Worm (Caenorhabditis elegans): ENCODE measurements around the gene K06H6.5.

K06H6.5 gene

DNA sequence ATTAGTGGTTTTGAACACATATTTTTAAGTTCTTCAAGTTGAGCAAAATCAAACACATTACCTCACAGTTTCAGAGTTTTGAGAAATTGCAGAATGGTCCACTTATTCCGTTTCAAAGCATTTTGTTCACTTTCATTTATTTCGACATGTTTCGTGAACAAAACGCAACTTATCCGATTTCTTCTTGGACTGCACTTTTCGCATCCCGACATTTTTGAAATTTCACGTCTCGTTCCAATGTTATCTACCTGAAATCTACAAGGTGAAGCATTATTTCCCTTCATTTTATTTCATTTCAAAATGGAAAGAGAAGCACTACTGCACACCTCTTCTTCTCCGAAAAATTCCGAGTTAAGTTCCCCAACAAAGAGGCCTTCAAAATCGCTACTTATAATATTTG lies 14.0 kb downstream of the K06H6.5 start, which contains the start of gene ZK488.6:
Gene ZK488.6 (plus strand): TSS at position 301 of the 400 bp plus-strand sequence.
- TF ChIP-seq unc-98 (GFP tag; IDR thresholded peaks at IDR 0.05) (0 out of 2 replicates have a peak, but pooled peaks have one; percentile 22), efl-1 (optimal IDR thresholded peaks at IDR 0.05) (no peak), efl-1 (GFP tag; optimal IDR thresholded peaks at IDR 0.05 in 1 of 2) (no peak)

DNA sequence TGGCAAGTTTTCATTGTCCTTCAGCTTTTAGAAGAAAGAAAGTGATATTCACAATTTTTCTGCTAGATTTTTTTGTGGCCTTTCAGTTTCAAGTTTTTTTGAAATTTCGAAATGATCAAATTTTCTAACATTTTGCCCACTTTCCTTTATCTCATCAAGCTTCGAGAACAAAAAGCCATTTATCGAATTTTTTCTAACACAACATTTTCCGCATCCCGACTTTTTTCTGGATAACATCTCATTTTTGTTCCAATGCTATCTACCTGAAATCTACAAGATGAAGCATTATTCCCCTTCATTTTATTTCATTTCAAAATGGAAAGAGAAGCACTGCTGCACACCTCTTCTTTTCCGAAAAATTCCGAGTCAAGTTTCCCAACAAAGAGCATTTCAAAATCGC lies 16.8 kb downstream of the K06H6.5 start, which contains the start of gene ZK488.5:
Gene ZK488.5 (plus strand): TSS at position 301 of the 400 bp plus-strand sequence.
- TF ChIP-seq fkh-10 (GFP tag; optimal IDR thresholded peaks at IDR 0.05) (no peak), zag-1 (tag; optimal IDR thresholded peaks at IDR 0.05) (no peak), lin-13 (GFP tag; optimal IDR thresholded peaks at IDR 0.05) (no peak), ztf-4 (tag; optimal IDR thresholded peaks at IDR 0.05) (no peak), sox-4 (tag; optimal IDR thresholded peaks at IDR 0.05) (no peak), blmp-1 (tag; optimal IDR thresholded peaks at IDR 0.05) (no peak), ztf-11 (tag; optimal IDR thresholded peaks at IDR 0.05) (no peak), sptf-1 (tag; optimal IDR thresholded peaks at IDR 0.05) (no peak), C04F5.9 (tag; optimal IDR thresholded peaks at IDR 0.05) (no peak), unc-30 (tag; optimal IDR thresholded peaks at IDR 0.05) (no peak), zip-4 (GFP tag; optimal IDR thresholded peaks at IDR 0.05) (no peak), fos-1 (tag; optimal IDR thresholded peaks at IDR 0.05) (no peak), elt-2 (tag; optimal IDR thresholded peaks at IDR 0.05) (no peak), tlp-1 (tag; optimal IDR thresholded peaks at IDR 0.05) (no peak), C16A3.4 (tag; optimal IDR thresholded peaks at IDR 0.05) (no peak), skn-1 (tag; optimal IDR thresholded peaks at IDR 0.05) (no peak), nhr-237 (tag; optimal IDR thresholded peaks at IDR 0.05) (no peak), elt-3 (tag; optimal IDR thresholded peaks at IDR 0.05) (no peak), unc-130 (tag; optimal IDR thresholded peaks at IDR 0.05) (no peak)

DNA sequence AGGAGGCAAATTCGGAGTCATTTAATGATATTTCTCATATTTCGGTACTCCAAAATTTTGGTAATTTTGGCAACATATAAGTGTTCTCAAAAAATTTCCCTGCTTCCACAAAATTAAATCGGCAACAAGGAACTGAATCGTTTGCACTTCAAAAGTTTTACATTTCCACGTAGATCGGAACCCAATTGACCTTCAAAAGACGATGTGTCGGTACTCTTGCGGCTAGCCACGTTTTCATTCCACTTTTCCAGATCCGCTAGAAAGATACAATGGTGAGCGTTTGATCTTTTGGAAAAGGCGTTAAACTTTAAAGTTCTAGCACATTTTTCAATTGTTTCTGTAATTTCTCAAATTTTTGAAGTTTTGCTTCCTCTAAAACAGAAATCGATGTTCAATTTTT lies 20.8 kb downstream of the K06H6.5 start:
- TF ChIP-seq unc-98 (GFP tag; IDR thresholded peaks at IDR 0.05) (no peak), blmp-1 (tag; optimal IDR thresholded peaks at IDR 0.05) (peak; percentile 9), rnt-1 (tag; optimal IDR thresholded peaks at IDR 0.05) (peak; percentile 15)

DNA sequence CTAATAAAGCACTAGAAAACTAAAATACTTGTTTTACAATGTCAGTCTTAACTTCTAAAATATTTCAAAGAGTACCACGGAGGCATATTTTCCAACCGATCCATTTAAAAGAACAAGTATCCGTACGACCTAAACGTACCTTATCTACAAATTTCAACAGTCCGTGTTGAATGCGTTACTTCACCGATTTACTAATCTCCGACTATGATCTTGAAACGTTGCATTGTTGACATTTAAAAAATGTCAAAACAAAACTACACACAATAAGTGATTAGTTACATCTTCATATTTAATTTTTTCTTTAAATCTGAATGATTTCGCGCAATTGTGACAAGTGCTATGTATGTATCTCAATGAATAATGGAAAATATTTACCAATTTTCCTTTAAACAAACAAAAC lies 21.7 kb downstream of the K06H6.5 start:
- TF ChIP-seq egl-27 (tag; optimal IDR thresholded peaks at IDR 0.05) (no peak), nhr-20 (tag; optimal IDR thresholded peaks at IDR 0.05) (no peak), nhr-85 (tag) (peak; percentile 73), efl-1 (optimal IDR thresholded peaks at IDR 0.05) (no peak), efl-1 (GFP tag; optimal IDR thresholded peaks at IDR 0.05 in 1 of 2) (peak in 1 of 2 experiments; percentile 45)

DNA sequence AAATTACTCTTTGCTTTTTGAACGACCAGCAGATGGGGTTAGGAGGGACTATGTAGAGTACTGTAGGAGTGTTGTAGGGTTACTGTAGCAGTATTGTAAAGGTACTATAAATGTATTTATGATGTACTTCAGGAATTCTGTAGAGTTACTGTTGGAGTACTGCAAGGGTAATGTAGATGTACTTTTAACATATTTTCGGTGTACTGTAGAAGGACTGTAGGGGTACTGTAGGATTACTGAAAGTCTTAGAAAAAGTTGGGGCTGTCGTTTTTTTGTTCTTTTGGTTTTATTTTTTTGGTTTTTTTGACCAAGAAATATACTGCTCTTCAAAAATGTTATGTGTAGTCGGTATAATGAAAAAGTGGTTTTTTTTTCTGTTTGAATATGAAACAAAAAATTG lies 22.5 kb downstream of the K06H6.5 start:
- TF ChIP-seq sox-4 (tag; optimal IDR thresholded peaks at IDR 0.05) (no peak), unc-130 (tag; optimal IDR thresholded peaks at IDR 0.05) (no peak), ceh-82 (tag; optimal IDR thresholded peaks at IDR 0.05) (no peak), C04F5.9 (tag; optimal IDR thresholded peaks at IDR 0.05) (no peak), C34B4.2 (tag; optimal IDR thresholded peaks at IDR 0.05) (no peak), hlh-17 (GFP tag; optimal IDR thresholded peaks at IDR 0.05; ENCODE audit: borderline replicate concordance) (no peak), nhr-71 (tag; optimal IDR thresholded peaks at IDR 0.05) (no peak), mdl-1 (tag; optimal IDR thresholded peaks at IDR 0.05) (no peak), efl-1 (optimal IDR thresholded peaks at IDR 0.05) (no peak), efl-1 (GFP tag; optimal IDR thresholded peaks at IDR 0.05 in 1 of 2) (no peak), lin-35 (GFP tag; optimal IDR thresholded peaks at IDR 0.05) (no peak), ama-1 (optimal IDR thresholded peaks at IDR 0.05) (no peak), xbp-1 (tag; optimal IDR thresholded peaks at IDR 0.05) (no peak), snpc-4 (tag; optimal IDR thresholded peaks at IDR 0.05) (no peak), unc-30 (tag; optimal IDR thresholded peaks at IDR 0.05) (no peak), rnt-1 (tag; optimal IDR thresholded peaks at IDR 0.05) (no peak), ceh-88 (GFP tag; IDR thresholded peaks at IDR 0.05) (no peak), mab-9 (GFP tag; IDR thresholded peaks at IDR 0.05) (no peak), nhr-28 (tag; optimal IDR thresholded peaks at IDR 0.05) (no peak), Y116A8C.19 (tag; optimal IDR thresholded peaks at IDR 0.05; ENCODE audit: borderline replicate concordance) (no peak)

Data from whole organism, L1 larva.